Worm (Caenorhabditis elegans): ENCODE measurements around the gene F26A1.3.
"Not testable (repeated sequence)": the region's sequence is repeated elsewhere in the genome, so short reads cannot be mapped to it uniquely, and the experiment has no call there.

The F26A1.3 gene

DNA sequence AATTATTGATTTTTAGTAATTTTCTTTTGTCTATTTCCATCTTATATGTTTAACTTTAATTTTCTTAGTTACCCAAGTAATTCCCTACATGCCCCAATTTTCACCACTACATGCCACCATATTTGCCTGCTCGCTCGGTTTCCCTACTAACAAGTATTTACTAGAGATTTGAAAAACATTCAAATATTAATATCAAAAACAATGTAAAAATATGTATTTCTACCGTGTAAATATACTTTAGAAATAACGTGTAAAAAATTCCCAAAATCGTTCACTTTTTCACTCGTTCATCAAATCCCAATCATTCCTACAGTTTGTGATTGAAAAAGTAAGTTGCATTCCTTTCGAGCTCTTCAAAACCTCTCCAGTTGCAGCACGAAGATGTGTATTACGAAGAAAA is at the start of gene F26A1.3:
Gene F26A1.3 (plus strand): TSS at position 301 of the 400 bp plus-strand sequence.
- no peak for TF ChIP-seq sem-4 (tag; optimal IDR thresholded peaks at IDR 0.05)
- TF ChIP-seq nhr-6 (tag; optimal IDR thresholded peaks at IDR 0.05): no peak

DNA sequence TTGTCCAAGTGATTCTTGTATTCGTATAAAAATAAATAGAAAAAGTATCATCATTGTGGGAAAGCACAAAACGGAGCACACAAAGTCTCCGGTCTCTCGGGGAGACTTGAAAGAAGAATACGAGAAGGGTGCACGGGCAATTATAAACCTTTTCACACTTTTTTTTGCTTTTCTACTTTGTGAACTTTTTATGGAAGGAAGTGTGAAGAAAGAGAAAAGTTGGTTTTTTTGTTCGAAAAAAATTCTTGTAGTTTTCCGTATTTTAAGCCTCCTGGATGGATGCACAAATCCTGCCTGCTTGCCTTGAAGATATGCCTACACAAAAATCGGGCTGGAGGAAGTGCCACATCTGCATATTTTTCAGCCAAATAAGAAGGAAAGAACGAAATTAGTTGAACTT is 48.7 kb upstream of the F26A1.3 start, which contains the start of gene B0393.7:
Gene B0393.7 (minus strand): TSS at position 101 of the 400 bp plus-strand sequence.
- TF ChIP-seq sma-9 (GFP tag; optimal IDR thresholded peaks at IDR 0.05) (no peak), sma-9 (tag; optimal IDR thresholded peaks at IDR 0.05) (no peak), ztf-11 (tag; optimal IDR thresholded peaks at IDR 0.05) (no peak), sem-4 (tag; optimal IDR thresholded peaks at IDR 0.05) (no peak), nhr-129 (tag; optimal IDR thresholded peaks at IDR 0.05) (no peak), nhr-25 (tag; optimal IDR thresholded peaks at IDR 0.05) (no peak), F13H6.1 (tag; optimal IDR thresholded peaks at IDR 0.05) (no peak), lin-39 (tag; optimal IDR thresholded peaks at IDR 0.05) (no peak), lin-13 (GFP tag; optimal IDR thresholded peaks at IDR 0.05) (no peak), ztf-1 (GFP tag; conservative IDR thresholded peaks at IDR 0.05) (no peak), unc-55 (GFP tag; optimal IDR thresholded peaks at IDR 0.05) (no peak), nhr-6 (tag; optimal IDR thresholded peaks at IDR 0.05) (no peak), zag-1 (tag; optimal IDR thresholded peaks at IDR 0.05) (no peak), mbf-1 (tag; optimal IDR thresholded peaks at IDR 0.05) (no peak), egl-27 (tag; optimal IDR thresholded peaks at IDR 0.05) (no peak)

DNA sequence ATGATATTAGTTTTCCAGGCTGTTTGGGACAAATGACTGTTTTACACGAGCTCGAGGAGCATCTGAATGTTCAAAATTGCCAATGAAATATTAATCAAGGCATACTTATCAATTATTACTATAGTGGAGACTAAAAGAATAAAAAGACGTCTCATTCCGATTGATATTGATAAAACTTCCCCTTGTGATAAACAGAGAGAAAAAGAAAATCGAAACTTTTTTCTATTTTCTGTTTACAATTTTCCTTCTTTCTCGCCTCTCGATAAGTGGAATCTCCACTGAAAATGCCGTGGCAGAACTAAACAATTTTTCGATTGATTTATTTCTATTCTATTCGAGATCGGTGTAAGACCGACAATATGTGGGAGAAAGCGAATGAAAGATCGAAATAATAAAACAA is 46.9 kb upstream of the F26A1.3 start, which contains the start of gene B0393.9:
Gene B0393.9 (minus strand): TSS at position 303 of the 400 bp plus-strand sequence.
- TF ChIP-seq fos-1 (tag; optimal IDR thresholded peaks at IDR 0.05): peak; percentile 35
- TF ChIP-seq blmp-1 (tag; optimal IDR thresholded peaks at IDR 0.05; ENCODE audit: insufficient read depth): no peak

DNA sequence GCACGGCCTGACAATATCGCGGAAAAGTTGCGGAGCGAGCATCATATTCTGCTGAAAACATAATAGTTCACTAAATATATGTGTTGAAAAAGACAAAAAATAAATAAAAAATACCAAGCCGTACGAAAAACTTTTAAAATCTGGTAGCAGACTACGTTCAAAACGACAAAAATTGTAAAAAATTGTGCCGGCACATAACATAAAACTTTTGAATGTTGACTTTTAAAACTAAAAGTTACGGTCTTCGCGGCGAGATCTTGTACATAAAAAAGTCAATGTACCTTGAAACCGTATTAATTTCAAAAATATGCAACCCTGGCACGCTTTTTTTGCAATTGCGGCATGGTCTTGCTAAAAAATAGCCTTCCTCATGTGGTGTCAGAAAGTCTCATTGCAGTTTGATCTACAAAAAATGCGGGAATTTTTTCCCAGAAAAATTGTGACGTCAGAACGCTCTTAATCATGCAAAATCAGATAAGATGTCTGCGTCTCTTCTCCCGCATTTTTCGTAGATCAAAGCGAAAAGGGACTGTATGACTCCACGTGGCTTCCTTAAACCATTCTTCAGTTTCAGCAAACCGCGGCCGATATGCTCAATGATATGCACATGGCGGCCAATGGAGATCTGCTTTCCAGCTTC is 44.6 kb upstream of the F26A1.3 start, which contains the start of the genes gex-5 and C38D4.10:
Gene gex-5 (minus strand): TSS at position 51 of the 640 bp plus-strand sequence.
Gene C38D4.10 (plus strand): TSS at position 590 of the 640 bp plus-strand sequence.
- not testable (repeated sequence) for TF ChIP-seq lin-13 (GFP tag; optimal IDR thresholded peaks at IDR 0.05); unc-62 (GFP tag; optimal IDR thresholded peaks at IDR 0.05); nhr-10 (tag; optimal IDR thresholded peaks at IDR 0.05)

DNA sequence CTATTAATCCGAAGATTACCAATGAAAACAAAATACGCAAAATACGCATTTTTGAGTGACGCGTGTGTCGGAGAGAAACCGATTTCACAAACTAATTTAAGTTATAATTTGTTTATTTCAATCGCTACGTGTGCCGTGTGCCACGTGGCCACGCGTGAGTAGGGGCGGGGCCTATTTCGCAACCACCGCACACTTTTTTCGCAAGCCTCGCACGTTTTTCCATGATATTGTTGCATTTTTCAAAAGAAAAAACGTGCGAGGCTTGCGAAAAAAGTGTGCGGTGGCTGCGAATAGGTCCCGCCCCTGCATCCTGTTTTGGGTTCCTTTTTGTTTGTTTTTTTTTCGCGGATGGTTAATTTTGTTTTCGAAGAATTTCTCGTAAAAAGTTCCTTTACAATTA is 41.6 kb upstream of the F26A1.3 start, which contains the start of gene enu-3.2:
Gene enu-3.2 (minus strand): TSS at position 105 of the 400 bp plus-strand sequence.
- TF ChIP-seq nhr-21 (tag; optimal IDR thresholded peaks at IDR 0.05); blmp-1 (tag; optimal IDR thresholded peaks at IDR 0.05; ENCODE audit: insufficient read depth); nhr-77 (tag; optimal IDR thresholded peaks at IDR 0.05): not testable (repeated sequence)

DNA sequence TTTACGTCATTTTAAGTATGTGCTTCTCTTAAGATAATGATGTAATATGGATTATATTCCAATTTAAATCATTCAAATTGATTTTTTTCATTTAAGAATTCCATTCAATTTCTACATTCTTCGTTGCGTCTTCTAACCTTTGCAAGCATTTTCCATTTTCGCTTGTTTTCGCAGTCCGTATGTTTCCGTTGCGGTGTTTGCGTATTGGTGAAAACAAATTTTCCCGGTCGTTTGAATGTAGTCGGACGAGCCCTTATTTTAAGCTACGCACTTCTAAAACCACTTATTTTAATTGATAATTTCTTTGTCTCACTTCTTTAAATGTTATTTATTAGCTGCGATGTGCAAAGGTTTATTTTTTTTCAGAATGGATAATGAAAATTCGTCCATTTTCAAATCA is 41.0 kb upstream of the F26A1.3 start, which contains the start of gene mel-28:
Gene mel-28 (plus strand): TSS at position 367 of the 400 bp plus-strand sequence.
- no peak for TF ChIP-seq ztf-1 (GFP tag; conservative IDR thresholded peaks at IDR 0.05)
- no peak for TF ChIP-seq zag-1 (tag; optimal IDR thresholded peaks at IDR 0.05)
- no peak for TF ChIP-seq sem-4 (tag; optimal IDR thresholded peaks at IDR 0.05)
- peak; percentile 16 for TF ChIP-seq unc-55 (GFP tag; optimal IDR thresholded peaks at IDR 0.05)
- peak; percentile 13 for TF ChIP-seq gmeb-1 (tag; optimal IDR thresholded peaks at IDR 0.05)
- TF ChIP-seq C34F6.9 (tag; optimal IDR thresholded peaks at IDR 0.05): peak; percentile 65
- TF ChIP-seq dmd-4 (tag; optimal IDR thresholded peaks at IDR 0.05): no peak

DNA sequence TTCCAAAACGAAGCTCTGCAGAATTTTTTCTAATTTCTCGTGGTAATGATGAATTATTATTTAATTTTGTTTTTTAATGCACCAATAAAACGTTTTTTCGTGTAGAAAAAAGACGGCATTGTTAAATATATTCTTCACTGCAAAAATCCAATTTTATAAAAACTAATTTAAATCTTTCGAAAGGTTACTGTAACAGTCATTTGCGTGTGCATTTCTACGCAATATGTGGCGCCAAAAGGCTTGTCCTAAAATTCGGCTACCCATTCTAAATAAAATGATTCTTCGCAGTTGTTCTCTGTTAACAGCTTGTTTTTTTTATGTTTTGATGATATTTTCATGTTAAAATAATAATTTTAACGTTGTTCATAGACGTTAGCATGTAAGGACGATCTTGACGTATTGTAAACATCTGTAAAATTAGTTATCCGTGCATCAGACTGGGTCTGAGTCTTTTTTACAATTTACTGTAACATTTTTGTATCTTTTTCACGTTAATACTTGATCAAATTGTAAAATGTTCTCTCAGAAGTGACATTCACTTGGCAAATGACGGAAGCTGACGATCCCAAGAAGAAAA is 34.1 kb upstream of the F26A1.3 start, which contains the start of gene mip-1:
Gene mip-1 (plus strand): TSS at position 527 of the 577 bp plus-strand sequence.
- TF ChIP-seq crh-2 (tag; optimal IDR thresholded peaks at IDR 0.05) (no peak), ztf-11 (tag; optimal IDR thresholded peaks at IDR 0.05) (no peak), elt-1 (tag; optimal IDR thresholded peaks at IDR 0.05) (no peak), ceh-16 (tag; optimal IDR thresholded peaks at IDR 0.05) (no peak), nhr-77 (tag; optimal IDR thresholded peaks at IDR 0.05) (no peak), zag-1 (tag; optimal IDR thresholded peaks at IDR 0.05) (no peak), nhr-21 (tag; optimal IDR thresholded peaks at IDR 0.05) (no peak), ama-1 (optimal IDR thresholded peaks at IDR 0.05) (no peak), fos-1 (tag; optimal IDR thresholded peaks at IDR 0.05) (no peak), nhr-10 (tag; optimal IDR thresholded peaks at IDR 0.05) (no peak), R02D3.7 (tag; optimal IDR thresholded peaks at IDR 0.05) (no peak), nhr-6 (tag; optimal IDR thresholded peaks at IDR 0.05) (no peak), lin-39 (tag; optimal IDR thresholded peaks at IDR 0.05) (no peak)

Measured in whole organism, L2 larva.